Worm (Caenorhabditis elegans) whole organism, L2 larva: ENCODE results near the gene Y39A1A.27.

Experiments
- C34F6.9 ChIP-seq: fragments of 150-350 bp; optimal IDR thresholded peaks from 2 replicates; lab custom pipeline; 2014; ENCODE audit warnings: missing biosample characterization, missing genetic modification characterization
- ama-1 ChIP-seq: fragments of 150-350 bp; optimal IDR thresholded peaks from 2 replicates; lab custom pipeline; 2018; ENCODE audit warnings: inconsistent platforms
- ceh-82 ChIP-seq: fragments of 150-350 bp; optimal IDR thresholded peaks from 2 replicates; lab custom pipeline; 2014; ENCODE audit warnings: missing biosample characterization, missing genetic modification characterization
- egl-27 ChIP-seq: sonication (generic microtip); optimal IDR thresholded peaks from 3 replicates; lab custom pipeline; 2017; ENCODE audit warnings: missing biosample characterization, missing genetic modification reagents, missing genetic modification characterization
- elt-1 ChIP-seq: fragments of 150-350 bp; optimal IDR thresholded peaks from 2 replicates; lab custom pipeline; 2014; ENCODE audit warnings: missing biosample characterization, missing genetic modification characterization
- elt-3 ChIP-seq: sonication (generic microtip); optimal IDR thresholded peaks from 2 replicates; lab custom pipeline; 2017; ENCODE audit warnings: missing biosample characterization, missing genetic modification characterization
- fos-1 ChIP-seq: fragments of 150-350 bp; optimal IDR thresholded peaks from 2 replicates; lab custom pipeline; 2014; ENCODE audit warnings: missing biosample characterization, missing genetic modification characterization
- lin-39 ChIP-seq: fragments of 150-350 bp; optimal IDR thresholded peaks from 2 replicates; lab custom pipeline; 2014; ENCODE audit warnings: missing biosample characterization, missing genetic modification reagents, missing genetic modification characterization
- lsy-2 ChIP-seq, 2 experiments: fragments of 150-350 bp in 1 of 2; sonication (generic microtip) in 1 of 2; optimal IDR thresholded peaks; 2 replicates each; lab custom pipeline; 2014 to 2017; ENCODE audit warnings: missing biosample characterization in 2 of 2, missing genetic modification characterization in 2 of 2
- nhr-21 ChIP-seq: fragments of 150-350 bp; optimal IDR thresholded peaks from 2 replicates; lab custom pipeline; 2014; ENCODE audit warnings: missing biosample characterization, missing genetic modification characterization
- nhr-77 ChIP-seq: fragments of 150-350 bp; optimal IDR thresholded peaks from 2 replicates; lab custom pipeline; 2014; ENCODE audit warnings: missing biosample characterization, missing genetic modification characterization
- skn-1 ChIP-seq: sonication (generic microtip); optimal IDR thresholded peaks from 2 replicates; lab custom pipeline; 2017; ENCODE audit warnings: missing biosample characterization, missing genetic modification characterization
- snpc-4 ChIP-seq: fragments of 150-350 bp; optimal IDR thresholded peaks from 2 replicates; lab custom pipeline; 2014; ENCODE audit warnings: missing biosample characterization, missing genetic modification characterization

DNA sequence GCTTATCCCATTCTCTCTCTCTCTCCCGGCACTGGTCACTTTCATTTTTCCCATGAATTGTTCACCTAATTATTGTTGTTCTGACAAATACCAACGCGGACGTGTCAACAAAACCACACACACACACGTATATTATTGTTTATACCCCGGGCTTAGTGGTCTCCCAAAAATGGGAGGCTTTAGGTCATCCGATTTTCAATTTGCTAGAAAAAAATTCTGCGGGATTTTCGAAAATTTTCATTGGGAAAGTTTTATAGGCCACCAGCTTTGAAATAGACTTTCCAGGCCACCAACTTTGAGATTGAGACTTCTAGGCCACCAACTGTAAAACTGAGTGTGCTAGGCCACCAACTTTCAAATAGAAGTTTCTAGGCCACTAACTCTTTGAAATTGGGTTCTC lies 838 bp upstream of the Y39A1A.27 start:
- TF ChIP-seq fos-1 (tag; lab: Kevin White, UChicago) (no peak), elt-3 (tag; lab: Kevin White, UChicago) (no peak), nhr-21 (no peak), ama-1 (lab: Kevin White, UChicago) (no peak), elt-1 (tag; lab: Kevin White, UChicago) (no peak), snpc-4 (tag; lab: Kevin White, UChicago) (no peak), ceh-82 (no peak), lsy-2 (tag; optimal IDR thresholded peaks at IDR 0.05; lab: Kevin White, UChicago) (no peak), lin-39 (tag; lab: Kevin White, UChicago) (no peak), C34F6.9 (tag; lab: Kevin White, UChicago) (no peak), nhr-77 (tag; lab: Kevin White, UChicago) (no peak), skn-1 (tag; lab: Kevin White, UChicago) (no peak), egl-27 (tag; lab: Kevin White, UChicago) (no peak)
